Worm (Caenorhabditis elegans): ENCODE results near the gene F14D7.1.
A peak's percentile ranks its signal among the peaks of the same experiment; 100 is the strongest.

Gene F14D7.1

ce11 chrV:14246761-14247160, 42.5 kb downstream of the F14D7.1 start, which contains the start of gene K02E11.3:
Gene K02E11.3, minus strand, starts transcription at chrV:14246861.
- TF ChIP-seq egl-27 (tag; optimal IDR thresholded peaks at IDR 0.05): no peak
- TF ChIP-seq sem-4 (tag; optimal IDR thresholded peaks at IDR 0.05): no peak
- TF ChIP-seq peb-1 (tag; optimal IDR thresholded peaks at IDR 0.05): no peak
- TF ChIP-seq ztf-4 (tag; optimal IDR thresholded peaks at IDR 0.05): no peak
- no peak for TF ChIP-seq Y55F3AM.14 (GFP tag; optimal IDR thresholded peaks at IDR 0.05)
- TF ChIP-seq mab-5 (tag; optimal IDR thresholded peaks at IDR 0.05): no peak
- no peak for TF ChIP-seq alr-1 (tag; optimal IDR thresholded peaks at IDR 0.05)
- no peak for TF ChIP-seq lsy-2 (tag; optimal IDR thresholded peaks at IDR 0.05)
- no peak for TF ChIP-seq crh-2 (tag; optimal IDR thresholded peaks at IDR 0.05)
- no peak for TF ChIP-seq ama-1 (optimal IDR thresholded peaks at IDR 0.05)
- TF ChIP-seq elt-3 (tag; optimal IDR thresholded peaks at IDR 0.05): no peak

DNA sequence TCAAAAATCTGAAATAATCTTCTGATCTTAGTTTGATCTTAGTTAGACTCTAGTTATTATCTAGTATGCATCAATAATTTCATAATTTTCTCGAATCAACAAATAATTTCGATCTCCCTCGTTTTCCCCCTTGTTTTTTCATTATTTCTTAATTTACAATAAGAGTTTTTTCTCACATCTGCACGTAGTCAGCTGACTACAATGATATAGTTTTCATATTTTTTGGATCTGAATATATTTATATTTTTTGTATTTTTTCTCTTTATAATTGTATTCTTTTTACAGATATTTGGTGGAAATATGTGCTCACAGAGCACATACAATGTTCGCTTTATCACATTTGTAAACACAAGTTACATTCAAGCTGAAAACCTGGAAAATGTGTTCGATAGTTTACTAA, 45.4 kb downstream of the F14D7.1 start, which contains the start of gene sre-7:
Gene sre-7, plus strand, starts transcription at position 301 of the 400 bp plus-strand sequence.
- TF ChIP-seq blmp-1 (tag; optimal IDR thresholded peaks at IDR 0.05; ENCODE audit: insufficient read depth): no peak
- no peak for TF ChIP-seq snpc-4 (tag; optimal IDR thresholded peaks at IDR 0.05)
- TF ChIP-seq gmeb-1 (tag; optimal IDR thresholded peaks at IDR 0.05): no peak
- no peak for TF ChIP-seq C34F6.9 (tag; optimal IDR thresholded peaks at IDR 0.05)
- TF ChIP-seq fos-1 (tag; optimal IDR thresholded peaks at IDR 0.05): no peak
- TF ChIP-seq mbf-1 (tag; optimal IDR thresholded peaks at IDR 0.05): no peak
- TF ChIP-seq lin-13 (GFP tag; optimal IDR thresholded peaks at IDR 0.05): no peak
- no peak for TF ChIP-seq mab-5 (tag; optimal IDR thresholded peaks at IDR 0.05)
- no peak for TF ChIP-seq sma-9 (GFP tag; optimal IDR thresholded peaks at IDR 0.05)
- TF ChIP-seq sma-9 (tag; optimal IDR thresholded peaks at IDR 0.05): no peak
- no peak for TF ChIP-seq ztf-11 (tag; optimal IDR thresholded peaks at IDR 0.05)
- TF ChIP-seq ama-1 (optimal IDR thresholded peaks at IDR 0.05): no peak

DNA sequence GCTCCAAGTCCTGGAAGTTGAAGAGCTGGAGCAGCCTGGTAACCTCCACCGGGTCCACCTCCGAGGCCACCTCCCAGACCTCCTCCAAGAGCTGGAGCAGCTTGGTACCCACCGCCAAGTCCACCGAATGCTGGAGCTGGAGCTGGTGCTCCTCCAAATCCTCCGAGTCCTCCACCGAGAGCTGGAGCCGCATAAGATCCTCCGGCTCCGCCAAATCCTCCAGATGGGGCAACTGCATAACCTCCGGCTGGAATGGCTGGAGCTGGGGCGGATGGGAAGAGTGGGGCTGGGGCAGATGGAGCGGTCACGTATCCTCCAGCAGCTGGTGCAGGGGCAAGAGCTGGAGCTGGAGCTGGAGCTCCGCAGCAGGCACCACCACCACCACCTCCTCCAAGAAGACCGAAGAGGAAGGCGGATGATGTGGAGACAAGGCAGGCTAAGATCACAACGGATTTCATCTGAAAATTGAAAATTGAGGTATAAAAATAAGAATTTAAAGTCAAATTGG, 48.5 kb downstream of the F14D7.1 start, which contains the start of gene K02E11.10:
Gene K02E11.10, minus strand, starts transcription at position 458 of the 508 bp plus-strand sequence.
- TF ChIP-seq elt-3 (tag; optimal IDR thresholded peaks at IDR 0.05): no peak
- TF ChIP-seq mbf-1 (tag; optimal IDR thresholded peaks at IDR 0.05): no peak
- TF ChIP-seq Y55F3AM.14 (GFP tag; optimal IDR thresholded peaks at IDR 0.05): peak; percentile 2
- no peak for TF ChIP-seq nhr-237 (tag; optimal IDR thresholded peaks at IDR 0.05)
- TF ChIP-seq ZK546.5 (tag; optimal IDR thresholded peaks at IDR 0.05): no peak
